Worm (Caenorhabditis elegans) whole organism, L1 larva: Measurements from ENCODE around the gene trr-1.

Experiments used
- C04F5.9 ChIP-seq: sonication (generic microtip); optimal IDR thresholded peaks from 2 replicates; lab custom pipeline; 2016; ENCODE audit warnings: missing genetic modification characterization, missing compliant biosample characterization
- C16A3.4 ChIP-seq: fragments of 150-350 bp; optimal IDR thresholded peaks from 2 replicates; lab custom pipeline; 2014; ENCODE audit warnings: missing biosample characterization, missing genetic modification characterization
- C34B4.2 ChIP-seq: sonication (generic microtip); optimal IDR thresholded peaks from 2 replicates; lab custom pipeline; 2017; ENCODE audit warnings: mild to moderate bottlenecking, missing genetic modification characterization, missing compliant biosample characterization
- F16B12.6 ChIP-seq: fragments of 150-350 bp; optimal IDR thresholded peaks from 2 replicates; lab custom pipeline; 2014; ENCODE audit warnings: missing biosample characterization, missing genetic modification characterization
- Y116A8C.19 ChIP-seq: sonication (generic microtip); optimal IDR thresholded peaks from 2 replicates; lab custom pipeline; 2016; ENCODE audit warnings: missing compliant biosample characterization, missing genetic modification characterization, borderline replicate concordance
- aha-1 ChIP-seq: fragments of 150-350 bp; optimal IDR thresholded peaks from 2 replicates; lab custom pipeline; 2014; ENCODE audit warnings: missing biosample characterization, missing genetic modification characterization
- alr-1 ChIP-seq: fragments of 200-800 bp; sonication (Bioruptor generic); optimal IDR thresholded peaks from 2 replicates; lab custom pipeline; 2018; ENCODE audit warnings: borderline replicate concordance, mild to moderate bottlenecking, missing genetic modification characterization, missing compliant biosample characterization
- aly-2 ChIP-seq: fragments of 150-350 bp; optimal IDR thresholded peaks from 2 replicates; lab custom pipeline; 2014; ENCODE audit warnings: missing biosample characterization, missing genetic modification characterization
- blmp-1 ChIP-seq: fragments of 150-350 bp; optimal IDR thresholded peaks from 2 replicates; lab custom pipeline; 2014; ENCODE audit warnings: missing biosample characterization, missing genetic modification characterization
- ceh-63 ChIP-seq: fragments of 200-800 bp; sonication (Bioruptor generic); optimal IDR thresholded peaks from 2 replicates; lab custom pipeline; 2018; ENCODE audit warnings: mild to moderate bottlenecking, missing genetic modification characterization, missing compliant biosample characterization
- ceh-88 ChIP-seq: fragments of 200-800 bp; sonication (Bioruptor generic); IDR thresholded peaks from 2 replicates; pipeline ENCODE4 v1.3.6; 2022; ENCODE audit warnings: missing genetic modification characterization, missing compliant biosample characterization
- ceh-90 ChIP-seq: sonication (generic microtip); optimal IDR thresholded peaks from 2 replicates; lab custom pipeline; 2016; ENCODE audit warnings: missing genetic modification characterization, missing compliant biosample characterization
- dsc-1 ChIP-seq: sonication (generic microtip); optimal IDR thresholded peaks from 2 replicates; lab custom pipeline; 2016; ENCODE audit warnings: mild to moderate bottlenecking, missing genetic modification characterization, missing compliant biosample characterization
- egl-27 ChIP-seq, 2 experiments: fragments of 150-350 bp in 1 of 2; sonication (generic microtip); optimal IDR thresholded peaks; 3 replicates each; lab custom pipeline; 2017 to 2018; ENCODE audit warnings: missing biosample characterization in 2 of 2, missing genetic modification characterization in 2 of 2, missing genetic modification reagents in 2 of 2
- elt-2 ChIP-seq: sonication (generic microtip); optimal IDR thresholded peaks from 2 replicates; lab custom pipeline; 2016; ENCODE audit warnings: missing genetic modification characterization, mild to moderate bottlenecking, inconsistent platforms, missing compliant biosample characterization, missing genetic modification reagents
- fkh-10 ChIP-seq: sonication (generic microtip); optimal IDR thresholded peaks from 2 replicates; lab custom pipeline; 2017; ENCODE audit warnings: missing biosample characterization, missing genetic modification reagents, missing genetic modification characterization
- fkh-8 ChIP-seq: sonication (generic microtip); optimal IDR thresholded peaks from 2 replicates; lab custom pipeline; 2016; ENCODE audit warnings: mild to moderate bottlenecking, missing genetic modification characterization, missing compliant biosample characterization
- fos-1 ChIP-seq: fragments of 150-350 bp; optimal IDR thresholded peaks from 2 replicates; lab custom pipeline; 2014; ENCODE audit warnings: missing biosample characterization, missing genetic modification characterization
- grh-1 ChIP-seq: fragments of 200-800 bp; sonication (Bioruptor generic); IDR thresholded peaks from 2 replicates; pipeline ENCODE4 v1.3.6; 2022; ENCODE audit warnings: missing genetic modification reagents, missing genetic modification characterization, missing compliant biosample characterization
- hlh-17 ChIP-seq: fragments of 200-800 bp; sonication (Bioruptor generic); optimal IDR thresholded peaks from 2 replicates; lab custom pipeline; 2018; ENCODE audit warnings: missing genetic modification characterization, mild to moderate bottlenecking, missing compliant biosample characterization, moderate library complexity, borderline replicate concordance
- hlh-4 ChIP-seq: sonication (generic microtip); optimal IDR thresholded peaks from 2 replicates; lab custom pipeline; 2016; ENCODE audit warnings: mild to moderate bottlenecking, missing genetic modification characterization, missing compliant biosample characterization
- hpl-2 ChIP-seq: fragments of 150-350 bp; optimal IDR thresholded peaks from 2 replicates; lab custom pipeline; 2014; ENCODE audit warnings: missing biosample characterization, missing genetic modification reagents, missing genetic modification characterization
- isw-1 ChIP-seq: fragments of 200-800 bp; sonication (Bioruptor generic); IDR thresholded peaks from 2 replicates; pipeline ENCODE4 v1.3.6; 2022; ENCODE audit warnings: missing genetic modification characterization, missing compliant biosample characterization
- jun-1 ChIP-seq: fragments of 150-350 bp; optimal IDR thresholded peaks from 2 replicates; lab custom pipeline; 2014; ENCODE audit warnings: missing biosample characterization, missing genetic modification reagents, missing genetic modification characterization
- lin-13 ChIP-seq: fragments of 150-350 bp; optimal IDR thresholded peaks from 2 replicates; lab custom pipeline; 2014; ENCODE audit warnings: missing biosample characterization, missing genetic modification reagents, missing genetic modification characterization
- lin-14 ChIP-seq: fragments of 200-800 bp; sonication (Bioruptor generic); optimal IDR thresholded peaks from 2 replicates; lab custom pipeline; 2018; ENCODE audit warnings: mild to moderate bottlenecking, missing genetic modification characterization, moderate library complexity, missing compliant biosample characterization
- lin-15B ChIP-seq: fragments of 150-350 bp; sonication (generic microtip); optimal IDR thresholded peaks from 3 replicates; lab custom pipeline; 2014; ENCODE audit warnings: missing biosample characterization, missing genetic modification characterization
- lin-35 ChIP-seq, 2 experiments: fragments of 150-350 bp; optimal IDR thresholded peaks; 2 replicates each; lab custom pipeline; 2014; ENCODE audit warnings: missing biosample characterization in 2 of 2, missing genetic modification characterization in 2 of 2, missing genetic modification reagents in 2 of 2
- lin-39 ChIP-seq: fragments of 150-350 bp; optimal IDR thresholded peaks from 2 replicates; lab custom pipeline; 2014; ENCODE audit warnings: missing biosample characterization, missing genetic modification reagents, missing genetic modification characterization
- lir-3 ChIP-seq: sonication (generic microtip); optimal IDR thresholded peaks from 2 replicates; lab custom pipeline; 2016; ENCODE audit warnings: mild to moderate bottlenecking, missing genetic modification characterization, moderate library complexity, missing compliant biosample characterization; ENCODE audit not compliant: poor library complexity
- mab-9 ChIP-seq: fragments of 200-800 bp; sonication (Bioruptor generic); IDR thresholded peaks from 2 replicates; pipeline ENCODE4 v1.3.6; 2022; ENCODE audit warnings: missing genetic modification reagents, missing genetic modification characterization, missing compliant biosample characterization
- mdl-1 ChIP-seq, 2 experiments: fragments of 150-350 bp; optimal IDR thresholded peaks; 2 replicates each; lab custom pipeline; 2014 to 2017; ENCODE audit warnings: missing biosample characterization in 2 of 2, missing genetic modification characterization in 2 of 2, inconsistent platforms in 1 of 2
- mep-1 ChIP-seq: fragments of 150-350 bp; optimal IDR thresholded peaks from 2 replicates; lab custom pipeline; 2014; ENCODE audit warnings: missing biosample characterization, missing genetic modification characterization
- nhr-12 ChIP-seq: sonication (generic microtip); optimal IDR thresholded peaks from 2 replicates; lab custom pipeline; 2017; ENCODE audit warnings: missing biosample characterization, missing genetic modification characterization
- nhr-19 ChIP-seq: fragments of 200-800 bp; sonication (Bioruptor generic); conservative IDR thresholded peaks from 2 replicates; pipeline ENCODE4 v1.3.6; 2022; ENCODE audit warnings: missing genetic modification characterization, missing compliant biosample characterization
- nhr-20 ChIP-seq: sonication (generic microtip); optimal IDR thresholded peaks from 2 replicates; lab custom pipeline; 2016; ENCODE audit warnings: mild to moderate bottlenecking, missing genetic modification characterization, missing compliant biosample characterization
- nhr-76 ChIP-seq: sonication (generic microtip); optimal IDR thresholded peaks from 2 replicates; lab custom pipeline; 2017; ENCODE audit warnings: missing biosample characterization, missing genetic modification characterization
- nhr-77 ChIP-seq: fragments of 150-350 bp; optimal IDR thresholded peaks from 2 replicates; lab custom pipeline; 2014; ENCODE audit warnings: missing biosample characterization, missing genetic modification characterization
- nhr-84 ChIP-seq: sonication (generic microtip); optimal IDR thresholded peaks from 2 replicates; lab custom pipeline; 2017; ENCODE audit warnings: missing biosample characterization, missing genetic modification characterization
- nhr-85 ChIP-seq: sonication (generic microtip); peaks from one replicate; lab custom pipeline; 2016; ENCODE audit warnings: missing genetic modification characterization, inconsistent platforms, missing compliant biosample characterization
- pqm-1 ChIP-seq: sonication (generic microtip); optimal IDR thresholded peaks from 3 replicates; lab custom pipeline; 2017; ENCODE audit warnings: missing biosample characterization, missing genetic modification characterization
- rnt-1 ChIP-seq: sonication (generic microtip); optimal IDR thresholded peaks from 2 replicates; lab custom pipeline; 2016; ENCODE audit warnings: mild to moderate bottlenecking, missing genetic modification characterization, moderate library complexity, missing compliant biosample characterization
- skn-1 ChIP-seq: fragments of 150-350 bp; optimal IDR thresholded peaks from 2 replicates; lab custom pipeline; 2014; ENCODE audit warnings: missing biosample characterization, missing genetic modification characterization
- sox-4 ChIP-seq: sonication (generic microtip); optimal IDR thresholded peaks from 2 replicates; lab custom pipeline; 2016; ENCODE audit warnings: missing genetic modification characterization, missing compliant biosample characterization
- tbx-2 ChIP-seq: sonication (generic microtip); optimal IDR thresholded peaks from 2 replicates; lab custom pipeline; 2016; ENCODE audit warnings: missing genetic modification characterization, missing compliant biosample characterization
- tlp-1 ChIP-seq: fragments of 150-350 bp; optimal IDR thresholded peaks from 2 replicates; lab custom pipeline; 2014; ENCODE audit warnings: missing biosample characterization, missing genetic modification characterization
- unc-130 ChIP-seq: fragments of 150-350 bp; optimal IDR thresholded peaks from 2 replicates; lab custom pipeline; 2017; ENCODE audit warnings: missing biosample characterization, missing genetic modification characterization, inconsistent platforms
- unc-86 ChIP-seq: sonication (generic microtip); optimal IDR thresholded peaks from 2 replicates; lab custom pipeline; 2016; ENCODE audit warnings: missing genetic modification characterization, missing compliant biosample characterization
- unc-98 ChIP-seq: fragments of 200-800 bp; sonication (Bioruptor generic); IDR thresholded peaks from 2 replicates; pipeline ENCODE4 v1.3.6; 2022; ENCODE audit warnings: missing genetic modification characterization, missing compliant biosample characterization
- vab-15 ChIP-seq: sonication (generic microtip); optimal IDR thresholded peaks from 2 replicates; lab custom pipeline; 2017; ENCODE audit warnings: missing genotype, mild to moderate bottlenecking, missing genetic modification characterization, missing compliant biosample characterization
- xbp-1 ChIP-seq: sonication (generic microtip); optimal IDR thresholded peaks from 2 replicates; lab custom pipeline; 2016; ENCODE audit warnings: missing genetic modification characterization, missing compliant biosample characterization
- ztf-11 ChIP-seq, 2 experiments: sonication (generic microtip); optimal IDR thresholded peaks; 2 replicates each; lab custom pipeline; 2016 to 2017; ENCODE audit warnings: missing genetic modification characterization in 2 of 2, missing biosample characterization in 1 of 2, missing compliant biosample characterization in 1 of 2
- ztf-4 ChIP-seq: fragments of 150-350 bp; optimal IDR thresholded peaks from 2 replicates; lab custom pipeline; 2014; ENCODE audit warnings: missing biosample characterization, missing genetic modification characterization

The trr-1 gene

DNA sequence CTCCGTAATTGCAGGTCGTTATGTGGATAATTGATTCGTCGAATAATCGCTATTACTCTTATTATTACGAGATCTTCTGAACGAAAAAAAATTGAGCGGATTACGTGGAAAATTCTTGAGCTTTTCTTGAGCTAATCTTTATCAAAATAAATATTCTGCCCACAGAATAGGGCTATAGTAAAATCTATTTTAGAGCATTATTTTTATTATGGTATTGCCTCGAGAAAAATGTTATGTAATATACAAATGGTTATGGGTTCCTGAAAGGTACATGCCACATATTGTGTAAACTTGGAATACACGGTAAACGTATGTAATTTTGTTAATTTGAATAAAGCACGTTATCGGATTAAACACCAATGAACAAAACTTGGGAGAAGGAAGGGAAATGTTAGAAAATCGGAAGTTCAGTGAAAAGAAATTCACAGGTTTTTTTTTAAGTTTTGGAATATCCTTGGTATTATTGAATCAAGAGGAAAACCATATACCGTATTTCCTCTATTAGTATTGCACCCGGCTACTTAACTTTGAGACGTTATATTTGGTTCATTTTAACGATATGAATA is 38.5 kb downstream of the trr-1 start (continued):
- peak; percentile 9 for TF ChIP-seq xbp-1 (tag; lab: Kevin White, UChicago)
- peak; percentile 44 for TF ChIP-seq unc-86 (tag; lab: Kevin White, UChicago)
- TF ChIP-seq sox-4 (tag; lab: Kevin White, UChicago) = no peak
- TF ChIP-seq blmp-1 (tag; lab: Kevin White, UChicago) = peak; percentile 10
- TF ChIP-seq dsc-1 (tag; lab: Kevin White, UChicago) = peak; percentile 72
- TF ChIP-seq lin-13 (GFP tag; lab: Kevin White, UChicago) = no peak
- no peak for TF ChIP-seq grh-1 (GFP tag; lab: Robert Waterston, UW)
- no peak for TF ChIP-seq hpl-2 (GFP tag; lab: Kevin White, UChicago)
- no peak for TF ChIP-seq ceh-63
- peak; percentile 5 for TF ChIP-seq nhr-77 (tag; lab: Kevin White, UChicago)
- peak; percentile 17 for TF ChIP-seq jun-1
- TF ChIP-seq lin-14 = no peak
- TF ChIP-seq nhr-84 (tag; lab: Kevin White, UChicago) = no peak
- no peak for TF ChIP-seq aha-1
- TF ChIP-seq lin-15B (tag; lab: Kevin White, UChicago) = no peak
- no peak for TF ChIP-seq pqm-1 (tag; lab: Kevin White, UChicago)
- TF ChIP-seq nhr-85 (tag; lab: Kevin White, UChicago) = no peak
- no peak for TF ChIP-seq hlh-4 (tag; lab: Kevin White, UChicago)
- no peak for TF ChIP-seq fkh-10
- no peak for TF ChIP-seq tlp-1 (tag; lab: Kevin White, UChicago)
- TF ChIP-seq unc-130 (tag; lab: Kevin White, UChicago) = no peak
- TF ChIP-seq tbx-2 (tag; lab: Kevin White, UChicago) = no peak
- TF ChIP-seq ceh-90 (tag; lab: Kevin White, UChicago) = no peak
- TF ChIP-seq rnt-1 (tag; lab: Kevin White, UChicago) = no peak
- no peak; the same call in 1 of the 2 replicates for TF ChIP-seq ceh-88 (GFP tag; lab: Robert Waterston, UW)
- no peak for TF ChIP-seq isw-1 (GFP tag; lab: Robert Waterston, UW)
- no peak for TF ChIP-seq skn-1 (tag; lab: Kevin White, UChicago)
- no peak for TF ChIP-seq C16A3.4 (tag; lab: Kevin White, UChicago)
- no peak for TF ChIP-seq mep-1 (tag; lab: Kevin White, UChicago)
- peak; percentile 30 for TF ChIP-seq elt-2 (tag; lab: Kevin White, UChicago)
- peak; percentile 53 for TF ChIP-seq fos-1 (tag; lab: Kevin White, UChicago)
- TF ChIP-seq Y116A8C.19 (tag; lab: Kevin White, UChicago) = no peak
- peak in 1 of 2 experiments; percentile 35 for TF ChIP-seq ztf-11 (tag; optimal IDR thresholded peaks at IDR 0.05; lab: Kevin White, UChicago)
- TF ChIP-seq mab-9 (GFP tag; lab: Robert Waterston, UW) = no peak
- TF ChIP-seq lin-39 = peak; percentile 31
- TF ChIP-seq alr-1 = no peak
- TF ChIP-seq nhr-20 (tag; lab: Kevin White, UChicago) = peak; percentile 8
- peak; percentile 28 for TF ChIP-seq nhr-19 (GFP tag; lab: Robert Waterston, UW)
- no peak for TF ChIP-seq unc-98 (GFP tag; lab: Robert Waterston, UW)
- TF ChIP-seq aly-2 = peak; percentile 75
- peak; percentile 83 for TF ChIP-seq ztf-4 (tag; lab: Kevin White, UChicago)
- no peak for TF ChIP-seq C34B4.2 (tag; lab: Kevin White, UChicago)
- no peak for TF ChIP-seq mdl-1 (tag; optimal IDR thresholded peaks at IDR 0.05; lab: Kevin White, UChicago)
- TF ChIP-seq lin-35 (GFP tag; optimal IDR thresholded peaks at IDR 0.05; lab: Kevin White, UChicago) = no peak
- peak; percentile 33 for TF ChIP-seq lir-3
- TF ChIP-seq vab-15 = no peak
- no peak for TF ChIP-seq egl-27 (tag; optimal IDR thresholded peaks at IDR 0.05; lab: Kevin White, UChicago)
- TF ChIP-seq nhr-12 (tag; lab: Kevin White, UChicago) = no peak
- TF ChIP-seq C04F5.9 (tag; lab: Kevin White, UChicago) = no peak
- TF ChIP-seq fkh-8 = no peak
- no peak for TF ChIP-seq F16B12.6 (tag; lab: Kevin White, UChicago)
- no peak for TF ChIP-seq hlh-17 (GFP tag; lab: Kevin White, UChicago)
- TF ChIP-seq nhr-76 (tag; lab: Kevin White, UChicago) = no peak
